Worm (Caenorhabditis elegans) whole organism, L4 larva: ENCODE data around the gene C01F1.6.

Source experiments
- D1046.2 ChIP-seq: fragments of 200-800 bp; sonication (Bioruptor generic); IDR thresholded peaks from 2 replicates; pipeline ENCODE4 v1.3.6; 2022; ENCODE audit warnings: missing genetic modification characterization, missing compliant biosample characterization
- F44E2.7 ChIP-seq: fragments of 200-800 bp; sonication (Bioruptor generic); IDR thresholded peaks from 2 replicates; pipeline ENCODE4 v2.1.2; 2022; ENCODE audit warnings: missing genetic modification characterization, missing compliant biosample characterization
- Y48G9A.11 ChIP-seq: fragments of 200-800 bp; sonication (Bioruptor generic); IDR thresholded peaks from 2 replicates; pipeline ENCODE4 v1.3.6; 2022; ENCODE audit warnings: missing genetic modification reagents, missing genetic modification characterization, missing compliant biosample characterization
- ZK337.2 ChIP-seq: fragments of 200-800 bp; sonication (Bioruptor generic); IDR thresholded peaks from 2 replicates; pipeline ENCODE4 v1.3.6; 2022; ENCODE audit warnings: missing genetic modification reagents, missing genetic modification characterization, missing compliant biosample characterization
- ZK546.5 ChIP-seq, 2 experiments: sonication (generic microtip); optimal IDR thresholded peaks; 2 replicates each; lab custom pipeline; 2017; ENCODE audit warnings: missing biosample characterization in 2 of 2, missing genetic modification characterization in 2 of 2
- aha-1 ChIP-seq: fragments of 150-350 bp; peaks from one replicate; lab custom pipeline; 2014; ENCODE audit warnings: missing biosample characterization, missing genetic modification characterization
- ces-1 ChIP-seq: fragments of 150-350 bp; sonication (generic microtip); optimal IDR thresholded peaks from 4 replicates; lab custom pipeline; 2014; ENCODE audit warnings: missing biosample characterization, missing genetic modification reagents, missing genetic modification characterization
- duxl-1 ChIP-seq: sonication (generic microtip); optimal IDR thresholded peaks from 2 replicates; lab custom pipeline; 2016; ENCODE audit warnings: mild to moderate bottlenecking, missing genetic modification characterization, moderate library complexity, missing compliant biosample characterization; ENCODE audit not compliant: poor library complexity
- dve-1 ChIP-seq: sonication (generic microtip); optimal IDR thresholded peaks from 2 replicates; lab custom pipeline; 2017; ENCODE audit warnings: antibody characterized with exemption, mild to moderate bottlenecking, missing genetic modification characterization, missing compliant biosample characterization; ENCODE audit not compliant: insufficient read depth
- fos-1 ChIP-seq: fragments of 150-350 bp; optimal IDR thresholded peaks from 2 replicates; lab custom pipeline; 2014; ENCODE audit warnings: missing biosample characterization, missing genetic modification characterization
- lim-7 ChIP-seq: fragments of 200-800 bp; sonication (Bioruptor generic); IDR thresholded peaks from 2 replicates; pipeline ENCODE4 v1.3.6; 2022; ENCODE audit warnings: missing genetic modification characterization, missing compliant biosample characterization
- lin-13 ChIP-seq: fragments of 150-350 bp; optimal IDR thresholded peaks from 2 replicates; lab custom pipeline; 2014; ENCODE audit warnings: missing biosample characterization, missing genetic modification reagents, missing genetic modification characterization
- lin-38 ChIP-seq: fragments of 200-800 bp; sonication (Bioruptor generic); IDR thresholded peaks from 2 replicates; pipeline ENCODE4 v1.3.6; 2022; ENCODE audit warnings: missing genetic modification reagents, missing genetic modification characterization, missing compliant biosample characterization
- lin-39 ChIP-seq: fragments of 150-350 bp; optimal IDR thresholded peaks from 2 replicates; lab custom pipeline; 2014; ENCODE audit warnings: missing biosample characterization, missing genetic modification reagents, missing genetic modification characterization
- lir-3 ChIP-seq: sonication (generic microtip); optimal IDR thresholded peaks from 2 replicates; lab custom pipeline; 2016; ENCODE audit warnings: mild to moderate bottlenecking, missing genetic modification characterization, missing compliant biosample characterization
- mep-1 ChIP-seq: fragments of 150-350 bp; sonication (generic microtip); optimal IDR thresholded peaks from 3 replicates; lab custom pipeline; 2014; ENCODE audit warnings: missing biosample characterization, missing genetic modification characterization
- nhr-10 ChIP-seq: fragments of 150-350 bp; optimal IDR thresholded peaks from 2 replicates; lab custom pipeline; 2014; ENCODE audit warnings: missing biosample characterization, missing genetic modification characterization
- nhr-111 ChIP-seq: fragments of 200-800 bp; sonication (Bioruptor generic); optimal IDR thresholded peaks from 2 replicates; lab custom pipeline; 2018; ENCODE audit warnings: mild to moderate bottlenecking, missing genetic modification characterization, missing compliant biosample characterization
- nhr-48 ChIP-seq: sonication (generic microtip); optimal IDR thresholded peaks from 2 replicates; lab custom pipeline; 2016; ENCODE audit warnings: mild to moderate bottlenecking, missing genetic modification characterization, missing compliant biosample characterization
- nhr-6 ChIP-seq: fragments of 150-350 bp; optimal IDR thresholded peaks from 2 replicates; lab custom pipeline; 2014; ENCODE audit warnings: missing biosample characterization, missing genetic modification characterization
- pha-4 ChIP-seq, 2 experiments: fragments of 150-350 bp in 1 of 2; fragments of 200-800 bp in 1 of 2; sonication (Bioruptor generic) in 1 of 2; IDR thresholded peaks in 1 of 2; optimal IDR thresholded peaks in 1 of 2; 2 replicates each; pipeline versions ENCODE4 v1.3.6 to Lab custom; 2014 to 2022; ENCODE audit warnings: missing genetic modification characterization in 2 of 2, missing genetic modification reagents in 2 of 2, missing biosample characterization in 1 of 2, missing compliant biosample characterization in 1 of 2
- rbr-2 ChIP-seq: sonication (generic microtip); optimal IDR thresholded peaks from 2 replicates; lab custom pipeline; 2016; ENCODE audit warnings: missing genotype, missing genetic modification characterization, missing compliant biosample characterization
- saeg-2 ChIP-seq: fragments of 200-800 bp; sonication (Bioruptor generic); IDR thresholded peaks from 2 replicates; pipeline ENCODE4 v1.3.6; 2022; ENCODE audit warnings: missing genetic modification reagents, missing genetic modification characterization, missing compliant biosample characterization
- snpc-4 ChIP-seq: fragments of 150-350 bp; optimal IDR thresholded peaks from 2 replicates; lab custom pipeline; 2014; ENCODE audit warnings: missing biosample characterization, missing genetic modification characterization
- spr-1 ChIP-seq: sonication (generic microtip); optimal IDR thresholded peaks from 2 replicates; lab custom pipeline; 2016; ENCODE audit warnings: mild to moderate bottlenecking, missing genetic modification characterization, missing compliant biosample characterization
- unc-39 ChIP-seq: sonication (generic microtip); optimal IDR thresholded peaks from 2 replicates; lab custom pipeline; 2017; ENCODE audit warnings: missing biosample characterization, missing genetic modification characterization
- unc-62 ChIP-seq, 3 experiments: fragments of 150-350 bp in 1 of 3; sonication (generic microtip); optimal IDR thresholded peaks in 2 of 3; peaks in 1 of 3; 1 replicate in 1 of 3; 2 replicates in 2 of 3; lab custom pipeline; 2014 to 2017; ENCODE audit warnings: missing biosample characterization in 3 of 3, missing genetic modification characterization in 3 of 3, missing genetic modification reagents in 3 of 3, missing genotype in 1 of 3
- zip-11 ChIP-seq: fragments of 200-800 bp; sonication (Bioruptor generic); IDR thresholded peaks from 2 replicates; pipeline ENCODE4 v1.3.6; 2022; ENCODE audit warnings: missing genetic modification characterization, missing compliant biosample characterization

C01F1.6 gene

ce11 chrII:4284305-4285193, 3.5 kb downstream of the C01F1.6 start:
- TF ChIP-seq nhr-6 (tag; lab: Kevin White, UChicago) (no peak), F44E2.7 (no peak), nhr-10 (tag; lab: Kevin White, UChicago) (no peak), duxl-1 (tag; lab: Kevin White, UChicago) (no peak), rbr-2 (tag; lab: Kevin White, UChicago) (no peak), D1046.2 (no peak), dve-1 (no peak), fos-1 (tag; lab: Kevin White, UChicago) (no peak), saeg-2 (GFP tag; lab: Robert Waterston, UW) (no peak)

- TF ChIP-seq aha-1 (tag; lab: Kevin White, UChicago) = no peak
- TF ChIP-seq lin-38 = 0 out of 2 replicates have a peak, but pooled peaks have one; percentile 18
- TF ChIP-seq ZK337.2 (GFP tag; lab: Robert Waterston, UW) = no peak
- no peak for TF ChIP-seq lin-39 (tag; lab: Kevin White, UChicago)
- no peak for TF ChIP-seq spr-1 (tag; lab: Kevin White, UChicago)
- peak in 1 of 2 experiments; percentile 89 for TF ChIP-seq unc-62 (GFP tag; optimal IDR thresholded peaks at IDR 0.05 in 1 of 2; lab: Kevin White, UChicago)
- TF ChIP-seq unc-62 (tag; optimal IDR thresholded peaks at IDR 0.05; lab: Kevin White, UChicago) = no peak
- TF ChIP-seq Y48G9A.11 = no peak
Measured at ce11 chrII:4281743-4282142, 6.3 kb downstream of the C01F1.6 start, which contains the start of gene C01F1.5. Gene C01F1.5, minus strand, starts transcription at chrII:4281845.

DNA sequence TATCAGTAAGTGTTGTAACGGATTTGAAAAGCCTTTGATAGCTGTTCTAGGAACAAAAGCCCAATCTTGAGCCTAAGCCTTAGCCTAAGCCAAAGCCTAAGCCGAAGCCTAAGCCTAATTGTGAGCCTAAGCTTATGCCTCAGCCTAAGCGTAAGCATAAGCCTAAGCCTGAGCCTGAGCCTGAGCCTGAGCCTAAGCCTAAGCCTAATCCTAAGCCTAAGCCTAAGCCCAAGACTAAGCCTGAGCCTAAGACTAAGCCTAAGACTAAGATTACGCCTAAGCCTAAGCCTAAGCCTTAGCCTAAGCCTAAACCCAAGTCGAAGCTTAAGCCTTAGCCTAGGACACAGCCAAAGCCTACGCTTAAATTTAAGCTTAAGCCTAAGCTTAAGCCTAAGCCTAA, 10.4 kb downstream of the C01F1.6 start:
- no peak for TF ChIP-seq unc-39 (tag; lab: Kevin White, UChicago)
- TF ChIP-seq lim-7 (GFP tag; lab: Robert Waterston, UW) = 0 out of 2 replicates have a peak, but pooled peaks have one; percentile 29
- no peak for TF ChIP-seq nhr-48 (tag; lab: Kevin White, UChicago)
- 0 out of 2 replicates have a peak, but pooled peaks have one; percentile 37 for TF ChIP-seq D1046.2
- TF ChIP-seq zip-11 (GFP tag; lab: Robert Waterston, UW) = no peak

ce11 chrII:4276924-4277323, 11.1 kb downstream of the C01F1.6 start:
- TF ChIP-seq lim-7 (GFP tag; lab: Robert Waterston, UW) (no peak), ces-1 (GFP tag; lab: Kevin White, UChicago) (peak; percentile 70)

- peak; percentile 86 for TF ChIP-seq aha-1 (tag; lab: Kevin White, UChicago)
- no peak for TF ChIP-seq lin-13
- TF ChIP-seq lir-3 (tag; lab: Kevin White, UChicago) = no peak
- no peak for TF ChIP-seq nhr-111 (GFP tag; lab: Kevin White, UChicago)
- no peak for TF ChIP-seq mep-1 (tag; lab: Kevin White, UChicago)
- no peak for TF ChIP-seq ZK546.5 (tag; optimal IDR thresholded peaks at IDR 0.05; lab: Kevin White, UChicago)
- TF ChIP-seq unc-39 (tag; lab: Kevin White, UChicago) = no peak
- TF ChIP-seq unc-62 (GFP tag; optimal IDR thresholded peaks at IDR 0.05 in 1 of 2; lab: Kevin White, UChicago) = peak in 1 of 2 experiments; percentile 91
- no peak for TF ChIP-seq unc-62 (tag; optimal IDR thresholded peaks at IDR 0.05; lab: Kevin White, UChicago)
Measured at ce11 chrII:4275637-4276252, 12.3 kb downstream of the C01F1.6 start, which contains the start of gene npr-42. Gene npr-42, plus strand, starts transcription at chrII:4276202.

DNA sequence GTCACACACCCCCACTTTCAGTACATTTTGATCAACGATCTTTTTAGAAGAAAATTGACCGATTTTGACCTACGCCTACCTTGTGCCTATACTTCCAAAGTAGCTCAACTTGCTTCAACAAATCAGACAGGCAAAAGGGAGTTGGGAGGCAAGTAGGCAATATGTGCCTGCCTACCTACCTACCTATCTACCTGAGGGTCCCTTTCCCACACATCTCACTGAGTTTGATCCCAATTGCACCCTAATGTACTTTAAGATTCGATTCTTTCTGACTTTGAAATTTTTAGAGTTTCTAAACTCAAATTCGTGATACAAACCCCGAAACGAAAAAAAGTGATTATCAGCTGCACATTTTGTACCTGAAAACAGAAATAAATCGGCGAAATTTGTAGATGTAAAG, 20.3 kb downstream of the C01F1.6 start:
- peak; percentile 98 for TF ChIP-seq aha-1 (tag; lab: Kevin White, UChicago)
- TF ChIP-seq pha-4 (GFP tag; IDR thresholded peaks at IDR 0.05; lab: Robert Waterston, UW) = no peak
- no peak for TF ChIP-seq pha-4 (tag; optimal IDR thresholded peaks at IDR 0.05; lab: Kevin White, UChicago)
- no peak for TF ChIP-seq snpc-4
